Worm (Caenorhabditis elegans): Measurements from ENCODE around the gene F46B6.13.

DNA sequence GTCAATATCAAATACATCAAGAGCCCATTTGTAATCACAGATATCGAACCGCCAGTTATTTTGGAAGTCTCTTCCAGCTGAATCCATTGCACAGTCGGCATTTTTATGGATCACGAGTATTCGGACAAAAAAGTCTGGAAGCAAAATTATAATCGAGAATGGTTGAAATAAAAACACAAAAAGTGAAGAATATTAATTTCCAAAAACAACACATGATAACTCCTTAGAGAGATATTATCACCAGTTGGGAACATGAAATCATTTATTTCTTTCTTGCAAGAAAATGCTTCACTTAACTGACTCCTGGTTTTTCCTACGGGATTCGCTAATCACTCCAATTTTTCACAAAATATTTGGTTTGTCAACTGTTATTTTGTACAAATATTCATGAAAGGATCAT, 25.2 kb upstream of the F46B6.13 start, which contains the start of gene str-2:
- TF ChIP-seq med-1 (GFP tag; optimal IDR thresholded peaks at IDR 0.05; ENCODE audit: insufficient read depth), result no peak
- no peak for TF ChIP-seq tab-1 (GFP tag; IDR thresholded peaks at IDR 0.05)
- TF ChIP-seq T22C8.4 (GFP tag; IDR thresholded peaks at IDR 0.05), result no peak
- TF ChIP-seq ztf-23 (GFP tag; IDR thresholded peaks at IDR 0.05), result no peak
- TF ChIP-seq ref-1 (GFP tag; conservative IDR thresholded peaks at IDR 0.05), result no peak
